Worm (Caenorhabditis elegans) whole organism, dauer: ENCODE results near the gene F07C3.9.

Experiments used
- unc-62 ChIP-seq: sonication (generic microtip); optimal IDR thresholded peaks from 2 replicates; lab custom pipeline; 2017; ENCODE audit warnings: missing biosample characterization, missing genetic modification reagents, missing genetic modification characterization

Gene F07C3.9

DNA sequence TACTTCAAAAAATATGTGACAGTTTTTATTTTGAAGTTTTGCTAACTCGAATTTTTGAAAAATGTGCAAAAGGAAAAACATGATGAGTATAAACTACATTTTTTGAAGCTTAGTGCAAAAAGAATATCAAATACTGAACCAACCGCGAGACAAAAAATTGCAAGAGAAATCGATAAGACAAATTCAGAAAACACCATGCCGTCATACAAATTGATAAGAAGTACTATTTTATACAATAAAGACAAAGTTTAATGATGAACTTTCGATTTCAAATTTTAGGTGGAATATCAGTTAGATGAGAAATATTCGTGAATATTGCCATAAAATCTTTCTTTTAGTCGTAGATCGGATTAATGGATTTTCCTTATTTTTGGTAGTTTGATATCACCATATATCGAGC, 8.3 kb upstream of the F07C3.9 start:
- TF ChIP-seq unc-62 (GFP tag; lab: Kevin White, UChicago), result no peak

DNA sequence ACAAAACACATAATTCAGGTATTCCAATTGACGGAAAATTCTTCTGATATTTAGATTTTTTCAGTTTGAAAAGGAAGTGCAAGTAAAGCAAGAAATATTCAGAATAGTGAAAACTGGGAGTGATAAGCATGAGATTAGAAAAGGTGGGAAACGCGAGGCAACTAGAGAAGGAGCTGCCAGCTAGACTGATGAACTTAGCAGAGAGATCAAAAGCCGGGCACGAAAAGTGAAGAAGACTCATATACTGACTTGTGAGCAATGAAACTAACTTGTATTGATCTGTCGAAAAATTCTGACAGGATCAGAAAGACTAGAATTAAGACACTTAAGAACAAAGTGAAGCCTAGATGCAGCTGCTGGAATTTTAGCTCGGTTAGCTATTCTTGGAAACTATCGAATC, 7.0 kb upstream of the F07C3.9 start, which contains the start of gene nhr-36:
TSS of gene nhr-36 (minus strand) at position 101 of the 400 bp plus-strand sequence.
- no peak for TF ChIP-seq unc-62 (GFP tag; lab: Kevin White, UChicago)

DNA sequence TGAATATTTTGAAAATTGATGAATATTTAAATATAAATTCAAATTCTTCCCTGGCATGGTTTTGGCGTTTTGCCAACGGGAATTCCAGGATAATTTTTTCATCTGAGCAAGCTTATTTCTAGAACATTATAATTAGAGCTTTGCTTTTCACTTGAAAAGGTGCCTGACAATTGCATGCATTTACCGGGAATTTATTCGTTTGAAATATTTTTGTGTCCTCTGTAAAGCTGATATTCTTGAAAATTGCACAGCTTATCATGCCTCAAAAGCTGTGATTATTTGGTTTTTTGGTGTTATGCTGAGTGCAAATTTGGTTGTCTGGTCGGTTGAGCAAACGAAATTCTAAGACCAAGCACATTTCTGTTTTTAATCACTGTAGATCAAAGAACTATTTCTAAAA, 6.0 kb upstream of the F07C3.9 start:
- TF ChIP-seq unc-62 (GFP tag; lab: Kevin White, UChicago), result no peak

DNA sequence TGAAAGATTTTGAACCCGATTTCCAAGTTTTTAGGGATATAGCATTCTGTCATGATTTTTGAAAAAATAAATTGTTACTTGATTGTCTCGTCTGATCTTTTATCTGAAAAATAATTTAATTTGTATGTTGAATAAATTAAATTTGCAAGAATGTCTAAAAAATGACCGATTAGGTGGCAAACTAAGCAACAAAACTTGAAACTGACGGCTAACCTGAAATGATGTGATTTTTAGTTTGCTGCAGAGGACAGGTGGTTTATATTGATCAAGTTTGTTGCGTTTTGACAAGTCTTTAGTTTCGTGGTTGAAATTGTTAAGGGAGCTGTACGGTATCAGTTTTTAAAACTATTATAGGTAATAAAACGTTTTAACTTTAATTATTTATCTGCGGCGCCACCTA, 3.0 kb upstream of the F07C3.9 start, which contains the start of gene F07C3.16:
TSS of gene F07C3.16 (minus strand) at position 101 of the 400 bp plus-strand sequence.
- no peak for TF ChIP-seq unc-62 (GFP tag; lab: Kevin White, UChicago)

DNA sequence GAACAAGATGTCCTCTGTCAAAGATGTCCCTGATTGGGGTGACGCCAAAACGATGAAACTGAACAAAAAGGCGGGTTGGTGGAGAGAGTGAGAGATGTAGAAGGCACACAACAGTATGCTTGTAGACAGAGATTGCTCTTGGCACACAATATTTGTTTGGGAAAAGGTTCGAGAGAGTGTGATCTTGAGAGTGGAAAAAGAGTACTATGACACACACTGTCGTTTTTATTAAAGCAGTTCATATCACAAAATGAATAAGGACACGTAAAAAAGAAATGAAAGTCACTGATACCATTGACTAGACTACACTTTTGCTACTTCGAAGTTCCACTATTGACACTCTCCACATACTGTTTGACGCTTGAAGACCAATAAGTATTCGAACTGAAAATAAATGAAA, 1.0 kb upstream of the F07C3.9 start:
- TF ChIP-seq unc-62 (GFP tag; lab: Kevin White, UChicago), result no peak

DNA sequence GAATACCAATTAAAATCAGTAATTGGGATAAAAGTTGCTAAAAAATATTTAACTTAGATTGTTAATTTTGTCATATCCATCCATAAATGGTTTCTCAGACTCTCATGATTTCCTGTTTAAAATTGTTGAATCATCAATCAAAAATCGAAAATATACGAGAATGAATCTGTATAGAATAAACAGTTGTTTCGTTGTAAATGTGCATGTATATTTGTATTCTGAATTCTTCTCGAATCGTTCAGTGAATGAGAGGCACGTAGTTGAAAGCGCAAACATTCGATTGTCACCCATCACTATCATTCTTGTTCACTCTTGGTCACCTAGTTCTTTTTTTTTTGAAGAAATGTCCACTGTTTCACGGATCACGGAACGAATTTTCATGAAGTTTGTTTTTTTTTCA, 4.5 kb downstream of the F07C3.9 start, which contains the start of gene ptd-2:
TSS of gene ptd-2 (plus strand) at position 301 of the 400 bp plus-strand sequence.
- no peak for TF ChIP-seq unc-62 (GFP tag; lab: Kevin White, UChicago)

DNA sequence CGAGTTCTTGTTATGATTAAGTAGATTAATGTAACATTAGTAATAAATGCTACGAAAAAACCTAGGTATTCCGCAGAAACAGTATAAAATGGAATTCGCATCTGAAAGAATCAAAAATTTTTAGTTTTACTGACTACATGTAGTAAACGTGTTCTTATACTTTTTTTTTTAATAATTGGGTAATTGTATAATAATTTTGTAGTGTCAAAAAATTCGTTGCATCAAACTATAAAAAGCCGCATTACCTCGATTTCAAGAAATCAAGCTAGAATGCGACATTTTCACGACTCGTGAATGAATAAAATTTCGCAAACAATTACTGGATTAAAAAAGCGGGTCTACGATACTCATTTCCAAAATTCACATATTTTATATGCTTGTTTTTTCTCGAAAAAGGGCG, 5.2 kb downstream of the F07C3.9 start, which contains the start of gene str-94:
TSS of gene str-94 (minus strand) at position 101 of the 400 bp plus-strand sequence.
- TF ChIP-seq unc-62 (GFP tag; lab: Kevin White, UChicago), result no peak

DNA sequence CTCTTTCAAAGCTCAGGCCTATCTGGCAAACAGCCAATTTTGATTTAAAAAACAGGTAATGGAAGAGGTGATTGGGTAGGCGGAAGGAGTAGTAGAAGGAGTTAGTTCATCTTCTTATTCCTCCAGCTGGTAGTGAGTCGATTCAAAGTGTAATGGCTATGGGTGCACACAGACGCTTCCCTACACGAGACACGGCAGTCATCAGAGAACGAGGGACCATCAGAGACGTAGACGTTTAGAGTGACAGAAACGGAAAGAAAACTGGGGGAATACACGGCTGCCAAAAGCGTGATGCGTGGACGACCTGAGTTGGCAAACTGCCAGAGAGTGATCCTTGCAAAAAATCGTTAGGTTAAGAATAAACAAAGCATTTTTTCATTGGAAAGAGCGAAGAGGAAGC, 7.0 kb downstream of the F07C3.9 start:
- no peak for TF ChIP-seq unc-62 (GFP tag; lab: Kevin White, UChicago)

DNA sequence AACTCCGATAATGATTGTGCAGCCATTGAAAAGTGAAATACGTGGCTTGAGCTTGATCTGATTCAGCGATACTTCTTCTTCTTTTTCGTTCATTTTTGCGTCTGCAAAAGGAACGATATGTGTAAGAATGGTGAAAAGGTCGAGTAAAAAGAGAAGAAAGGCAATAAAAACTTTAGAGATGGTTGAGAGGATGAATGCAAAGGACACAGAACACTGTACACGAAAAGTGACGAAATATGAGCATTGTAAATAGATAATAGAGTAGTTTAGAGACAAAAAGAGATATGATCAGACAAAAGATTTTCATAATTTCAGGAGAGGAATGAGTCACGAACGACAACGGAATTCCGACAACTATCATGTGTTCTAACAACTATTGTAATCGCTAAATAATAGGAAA, 8.2 kb downstream of the F07C3.9 start, which contains the start of gene aat-2:
TSS of gene aat-2 (minus strand) at position 101 of the 400 bp plus-strand sequence.
- TF ChIP-seq unc-62 (GFP tag; lab: Kevin White, UChicago), result no peak

DNA sequence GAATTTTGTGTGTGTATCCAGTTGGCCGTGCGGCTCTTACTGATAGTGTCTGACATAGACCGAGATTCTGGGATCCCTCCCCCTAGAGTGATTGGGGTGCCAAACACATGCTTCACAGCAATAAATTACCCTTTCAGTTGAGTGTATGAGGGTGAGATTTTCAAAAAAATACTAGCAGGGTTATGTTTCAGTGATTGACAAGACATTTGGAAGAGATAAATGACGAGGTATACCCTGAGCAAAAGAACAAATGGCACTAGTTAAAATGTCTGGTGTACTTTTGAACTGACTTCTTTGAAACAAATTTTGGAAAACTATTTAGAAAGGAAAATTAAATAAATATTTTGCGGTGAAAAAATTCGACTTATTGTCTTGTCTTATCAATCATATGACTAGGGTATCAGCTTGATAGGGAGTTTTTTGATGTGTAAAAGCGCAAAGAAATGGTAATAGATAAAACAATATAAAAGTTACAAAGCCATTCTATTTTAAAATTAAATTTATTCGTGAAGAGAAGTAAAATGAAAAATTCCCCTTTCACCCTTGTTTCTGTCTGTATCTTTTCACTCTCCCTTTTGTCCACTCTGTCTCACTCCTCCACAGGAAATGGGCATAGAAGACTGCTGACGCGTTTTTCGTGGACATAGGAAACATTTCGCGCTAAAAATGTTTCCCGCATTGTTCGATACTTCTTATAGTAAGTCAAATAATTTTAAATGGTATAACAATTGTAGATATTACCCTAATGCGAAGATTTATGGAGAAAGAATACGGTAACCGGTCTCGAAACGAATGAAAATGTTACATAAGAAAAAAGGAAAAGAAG, 11.1 kb downstream of the F07C3.9 start, which contains the start of gene glo-4:
TSS of gene glo-4 (minus strand) at position 51 of the 826 bp plus-strand sequence.
- no peak for TF ChIP-seq unc-62 (GFP tag; lab: Kevin White, UChicago)

DNA sequence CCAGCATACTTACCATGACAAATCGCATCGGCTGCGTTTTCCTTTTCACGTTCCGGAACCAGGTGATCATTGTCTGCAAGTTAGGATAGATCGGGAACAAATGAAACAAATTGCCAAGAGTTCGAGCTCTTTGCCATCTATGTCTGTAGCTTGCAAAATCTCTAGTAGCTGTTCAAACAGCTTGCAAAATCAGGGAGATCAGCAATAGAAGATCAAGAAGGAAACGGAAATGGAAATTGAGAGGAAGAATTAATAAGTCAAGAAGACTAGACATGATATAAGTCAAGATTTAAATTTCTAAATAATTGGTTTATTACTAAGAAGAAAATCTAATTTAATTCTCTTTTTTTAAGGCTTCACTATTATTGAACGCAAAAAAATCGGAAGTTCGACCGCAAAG, 22.1 kb downstream of the F07C3.9 start, which contains the start of gene F07C3.3:
TSS of gene F07C3.3 (minus strand) at position 101 of the 400 bp plus-strand sequence.
- no peak for TF ChIP-seq unc-62 (GFP tag; lab: Kevin White, UChicago)

DNA sequence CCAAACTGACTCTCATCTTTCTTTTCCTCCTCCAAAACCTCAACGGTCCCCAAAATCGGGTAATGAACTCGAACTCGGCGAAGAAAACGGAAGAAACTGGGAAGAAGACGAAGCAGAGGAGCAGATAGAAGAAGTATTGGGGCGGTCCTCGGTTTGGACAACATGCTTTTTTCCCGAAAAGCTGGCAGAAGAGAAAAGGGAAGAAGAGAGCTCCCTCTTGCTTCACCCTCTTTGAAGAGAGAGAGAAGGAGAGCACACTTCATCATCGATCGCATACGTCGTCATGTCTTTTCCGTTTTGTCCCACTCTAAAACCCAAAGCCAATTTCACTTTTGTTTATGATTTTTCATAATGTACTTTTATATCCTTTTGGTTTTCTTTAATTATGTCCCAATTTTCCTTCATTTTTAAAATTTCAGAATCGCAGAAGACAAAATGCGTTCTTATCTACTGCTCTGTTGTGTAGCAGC, 28.7 kb downstream of the F07C3.9 start, which contains the start of gene F07C3.2:
TSS of gene F07C3.2 (plus strand) at position 420 of the 470 bp plus-strand sequence.
- TF ChIP-seq unc-62 (GFP tag; lab: Kevin White, UChicago), result no peak

DNA sequence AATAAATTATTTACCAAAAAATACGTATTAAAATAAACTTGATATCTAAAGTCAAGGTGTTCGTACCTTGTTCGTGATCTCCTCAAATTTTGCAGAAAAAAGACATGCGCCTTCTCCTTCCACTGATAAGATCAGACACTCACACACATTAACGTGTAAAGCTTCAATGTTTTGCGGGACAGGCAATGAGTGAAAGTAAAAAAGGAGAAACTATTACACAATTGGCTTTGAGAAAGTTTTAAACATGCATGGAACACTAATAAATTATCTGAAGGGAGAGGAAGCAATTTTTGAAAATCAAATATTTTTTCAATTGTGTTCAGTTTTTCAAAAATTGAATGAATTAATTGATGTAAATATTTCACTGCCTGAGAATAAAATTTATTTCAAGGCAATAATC, 29.5 kb downstream of the F07C3.9 start:
- TF ChIP-seq unc-62 (GFP tag; lab: Kevin White, UChicago), result no peak

DNA sequence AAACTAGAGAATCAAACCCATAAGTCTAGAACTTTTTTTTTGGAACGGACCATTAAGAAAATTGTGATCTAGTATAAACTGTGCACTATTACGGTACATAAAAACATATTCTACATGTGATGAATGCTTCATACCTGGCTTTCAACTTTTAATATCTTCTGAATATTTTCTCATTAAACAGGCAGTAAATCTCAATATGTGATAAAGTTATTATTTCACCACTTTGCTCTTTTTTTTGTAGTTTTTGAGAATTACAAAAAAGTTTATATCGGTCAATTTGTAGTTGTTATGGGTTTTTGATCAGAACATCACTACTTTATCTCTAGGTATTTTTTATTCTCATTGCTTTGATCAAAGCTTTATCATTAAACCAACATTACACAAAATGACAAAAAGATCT, 30.1 kb downstream of the F07C3.9 start:
- TF ChIP-seq unc-62 (GFP tag; lab: Kevin White, UChicago), result no peak

DNA sequence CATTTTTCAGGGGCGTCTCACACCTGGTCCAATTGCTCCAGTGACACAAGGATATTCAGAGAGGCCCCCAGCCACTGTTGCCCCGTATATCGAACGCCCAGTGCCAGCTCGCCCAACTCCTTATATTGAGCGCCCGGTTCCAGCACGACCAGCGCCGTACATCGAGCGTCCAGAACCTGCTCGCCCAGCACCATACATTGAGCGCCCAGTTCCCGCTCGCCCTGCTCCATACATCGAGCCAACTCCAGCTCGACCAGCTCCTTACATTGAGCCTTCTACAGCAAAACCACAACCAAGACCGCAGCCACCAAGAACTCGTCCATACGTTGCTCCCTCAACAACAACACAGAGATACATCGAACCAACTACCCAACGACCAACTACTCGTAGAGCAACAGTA, 31.6 kb downstream of the F07C3.9 start:
- no peak for TF ChIP-seq unc-62 (GFP tag; lab: Kevin White, UChicago)

DNA sequence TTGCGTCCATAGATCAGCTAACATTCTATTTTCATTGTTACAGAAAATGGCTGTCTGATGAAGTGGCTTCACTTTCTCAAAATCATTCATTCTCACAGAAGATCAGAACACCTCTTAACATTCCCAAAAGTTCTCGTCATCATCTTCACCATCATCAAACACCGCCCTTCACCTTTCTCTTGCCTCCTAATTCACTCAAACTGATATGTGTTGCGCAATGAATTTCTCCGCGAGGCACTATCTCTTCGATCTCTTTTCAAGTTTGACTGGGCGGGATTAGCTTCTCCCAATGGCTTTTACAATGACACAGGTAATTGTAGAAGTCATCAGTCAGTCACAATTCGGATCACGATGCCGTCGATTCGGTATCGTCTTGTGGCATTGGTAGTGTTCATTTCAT, 32.9 kb downstream of the F07C3.9 start, which contains the start of gene grd-6:
TSS of gene grd-6 (plus strand) at position 301 of the 400 bp plus-strand sequence.
- TF ChIP-seq unc-62 (GFP tag; lab: Kevin White, UChicago), result no peak
